Fruit fly (Drosophila melanogaster): ENCODE data around the gene dre4.
A peak's percentile ranks its signal among the peaks of the same experiment; 100 is the strongest.

dre4 gene

DNA sequence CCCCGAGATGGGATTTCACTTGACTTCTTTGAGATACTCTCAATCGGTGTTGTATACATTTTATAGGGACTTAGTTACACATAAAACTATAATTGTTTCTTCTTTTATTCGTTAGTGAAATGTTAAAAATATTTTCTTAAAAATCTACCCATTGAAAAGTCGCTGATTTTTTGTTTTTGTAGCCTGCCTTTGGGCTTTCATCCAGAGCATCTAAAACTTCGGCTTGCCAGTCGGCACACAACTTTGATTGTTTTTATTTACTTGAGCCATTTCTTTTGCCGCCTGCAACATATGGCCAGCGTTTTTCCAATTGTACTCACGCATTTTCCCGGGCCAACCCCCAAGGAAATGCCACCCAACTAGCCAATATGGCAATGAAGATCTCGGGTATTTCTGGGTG is 15.8 kb upstream of the dre4 start:
- TF ChIP-seq CG34367 (tag; optimal IDR thresholded peaks at IDR 0.05) = no peak
- no peak for TF ChIP-seq Ets98B (GFP tag; IDR thresholded peaks at IDR 0.05)
- TF ChIP-seq CG32121 (GFP tag; IDR thresholded peaks at IDR 0.05) = no peak
- no peak for TF ChIP-seq fd96Ca (GFP tag; IDR thresholded peaks at IDR 0.05)
- no peak for TF ChIP-seq CG4496 (GFP tag; IDR thresholded peaks at IDR 0.05)
- no peak for TF ChIP-seq EcR (GFP tag; optimal IDR thresholded peaks at IDR 0.05)
- no peak for TF ChIP-seq Pif1B (GFP tag; optimal IDR thresholded peaks at IDR 0.05)
- TF ChIP-seq CG15710 (tag; optimal IDR thresholded peaks at IDR 0.05) = no peak
- TF ChIP-seq CG10348 (GFP tag; IDR thresholded peaks at IDR 0.05) = no peak
- no peak for TF ChIP-seq D1 (tag; optimal IDR thresholded peaks at IDR 0.05)
- no peak for TF ChIP-seq CG9948 (tag; optimal IDR thresholded peaks at IDR 0.05)
- TF ChIP-seq CG8301 (tag; optimal IDR thresholded peaks at IDR 0.05) = no peak
- no peak for TF ChIP-seq Pif1A (GFP tag; optimal IDR thresholded peaks at IDR 0.05)
- TF ChIP-seq gl (tag; optimal IDR thresholded peaks at IDR 0.05) = no peak
- TF ChIP-seq CG13204 (GFP tag; optimal IDR thresholded peaks at IDR 0.05) = no peak
- no peak for TF ChIP-seq rn (GFP tag; IDR thresholded peaks at IDR 0.05)
- no peak for TF ChIP-seq CG17806 (tag; optimal IDR thresholded peaks at IDR 0.05)

DNA sequence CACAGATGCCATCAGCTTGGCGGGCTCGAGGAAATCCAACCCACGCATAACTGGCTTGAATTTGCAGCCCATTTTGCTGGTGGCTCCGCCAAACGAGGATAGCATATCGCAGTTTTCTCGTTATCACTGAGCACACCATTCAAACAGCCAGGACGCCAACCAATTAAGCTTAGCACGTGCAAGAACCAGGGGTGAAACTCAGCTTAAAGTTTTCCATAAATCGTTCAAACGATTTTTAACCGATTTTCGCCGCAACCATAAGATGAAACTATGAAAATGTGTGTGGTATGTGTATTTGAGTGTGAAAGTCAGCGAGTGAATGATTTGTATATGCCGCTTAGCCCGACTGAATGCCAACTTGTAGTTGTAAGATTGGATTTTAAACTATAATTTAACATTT is 14.8 kb upstream of the dre4 start:
- TF ChIP-seq CG15710 (tag; optimal IDR thresholded peaks at IDR 0.05) = no peak
- peak; percentile 25; the same call in 1 of the 3 replicates for TF ChIP-seq CG4496 (GFP tag; IDR thresholded peaks at IDR 0.05)
- TF ChIP-seq CG8301 (tag; optimal IDR thresholded peaks at IDR 0.05) = no peak

DNA sequence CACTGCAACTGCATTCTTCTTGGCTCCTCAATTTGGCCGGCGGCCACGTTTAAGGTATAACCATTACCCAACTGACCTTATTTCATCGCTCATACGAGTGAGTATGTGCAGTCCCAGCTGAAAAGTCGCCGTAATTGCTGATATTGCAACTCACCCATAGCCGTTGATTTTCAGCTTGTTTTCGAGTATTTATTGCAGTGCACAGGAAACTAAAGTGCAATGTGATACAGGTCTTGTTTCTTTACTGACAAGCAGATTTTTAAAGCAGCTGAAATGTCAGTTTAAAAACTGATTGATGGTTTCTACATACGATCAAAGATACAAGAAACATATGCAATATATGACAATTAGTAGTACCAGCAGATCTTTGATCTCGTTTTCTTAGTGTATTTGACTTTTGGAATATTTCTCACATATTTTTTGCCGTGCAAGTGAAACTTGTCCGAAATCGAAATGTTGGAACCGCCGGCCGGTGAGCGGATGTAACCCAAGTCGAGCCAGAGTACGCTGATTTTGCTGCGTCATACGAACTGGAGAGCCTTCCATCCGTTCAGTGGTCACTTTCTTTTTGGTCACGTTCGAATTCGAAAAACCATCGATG is 11.9 kb upstream of the dre4 start:
- TF ChIP-seq CG9948 (tag; optimal IDR thresholded peaks at IDR 0.05) = no peak
- TF ChIP-seq CG34367 (tag; optimal IDR thresholded peaks at IDR 0.05) = no peak
- TF ChIP-seq CG15710 (tag; optimal IDR thresholded peaks at IDR 0.05) = no peak
- TF ChIP-seq CG14655 (GFP tag; optimal IDR thresholded peaks at IDR 0.05) = no peak
- TF ChIP-seq CG8301 (tag; optimal IDR thresholded peaks at IDR 0.05) = no peak
- no peak for TF ChIP-seq Snoo (tag; optimal IDR thresholded peaks at IDR 0.05)
- no peak for TF ChIP-seq rn (GFP tag; IDR thresholded peaks at IDR 0.05)
- TF ChIP-seq CG17806 (tag; optimal IDR thresholded peaks at IDR 0.05) = no peak
- TF ChIP-seq D1 (tag; optimal IDR thresholded peaks at IDR 0.05) = no peak
- no peak for TF ChIP-seq Ets98B (GFP tag; IDR thresholded peaks at IDR 0.05)
- TF ChIP-seq Pif1B (GFP tag; optimal IDR thresholded peaks at IDR 0.05) = no peak
- TF ChIP-seq CG10348 (GFP tag; IDR thresholded peaks at IDR 0.05) = no peak
- TF ChIP-seq fd96Ca (GFP tag; IDR thresholded peaks at IDR 0.05) = no peak
- TF ChIP-seq gl (tag; optimal IDR thresholded peaks at IDR 0.05) = no peak
- TF ChIP-seq Pif1A (GFP tag; optimal IDR thresholded peaks at IDR 0.05) = no peak
- no peak for TF ChIP-seq CG4496 (GFP tag; IDR thresholded peaks at IDR 0.05)
- no peak for TF ChIP-seq CG8159 (tag; optimal IDR thresholded peaks at IDR 0.05)

DNA sequence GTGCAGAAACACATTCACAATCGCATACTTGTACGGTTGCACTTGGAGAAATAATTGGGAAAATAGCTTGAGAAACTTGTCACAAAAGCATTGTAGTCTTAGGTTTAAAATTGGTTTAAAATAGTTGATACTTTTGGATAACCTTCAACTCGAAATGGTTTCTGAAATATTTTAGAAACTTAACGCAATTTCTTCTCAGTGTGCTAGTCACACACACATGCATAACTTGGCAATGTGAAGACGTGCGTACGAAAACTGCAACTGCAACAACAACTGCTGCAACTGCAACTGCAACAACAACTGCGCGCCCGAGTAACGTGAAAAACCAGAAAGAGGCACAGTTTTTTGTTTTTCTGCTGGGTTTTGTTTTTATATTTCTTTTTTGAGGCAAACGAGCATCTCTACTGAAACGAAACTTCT is 10.0 kb upstream of the dre4 start:
- TF ChIP-seq Ets98B (GFP tag; IDR thresholded peaks at IDR 0.05) (peak; percentile 99), CG17806 (tag; optimal IDR thresholded peaks at IDR 0.05) (peak; percentile 98), CG15710 (tag; optimal IDR thresholded peaks at IDR 0.05) (peak; percentile 97), CG8301 (tag; optimal IDR thresholded peaks at IDR 0.05) (peak; percentile 99), EcR (GFP tag; optimal IDR thresholded peaks at IDR 0.05) (no peak), Pif1A (GFP tag; optimal IDR thresholded peaks at IDR 0.05) (peak; percentile 98), CG34367 (tag; optimal IDR thresholded peaks at IDR 0.05) (peak; percentile 98), rn (GFP tag; IDR thresholded peaks at IDR 0.05) (peak; percentile 97), fd96Ca (GFP tag; IDR thresholded peaks at IDR 0.05) (peak; percentile 98), CG9948 (tag; optimal IDR thresholded peaks at IDR 0.05) (peak; percentile 96), CG14655 (GFP tag; optimal IDR thresholded peaks at IDR 0.05) (peak; percentile 99), CG12605 (GFP tag; IDR thresholded peaks at IDR 0.05) (peak; percentile 97), CG10348 (GFP tag; IDR thresholded peaks at IDR 0.05) (peak; percentile 92), CG4496 (GFP tag; IDR thresholded peaks at IDR 0.05) (peak; percentile 99), CG13204 (GFP tag; optimal IDR thresholded peaks at IDR 0.05) (peak; percentile 91), Snoo (tag; optimal IDR thresholded peaks at IDR 0.05) (peak; percentile 92), CG8159 (tag; optimal IDR thresholded peaks at IDR 0.05) (peak; percentile 98), CG32121 (GFP tag; IDR thresholded peaks at IDR 0.05) (peak; percentile 99), gl (tag; optimal IDR thresholded peaks at IDR 0.05) (peak; percentile 95), Pif1B (GFP tag; optimal IDR thresholded peaks at IDR 0.05) (peak; percentile 97), D1 (tag; optimal IDR thresholded peaks at IDR 0.05) (peak; percentile 90)

DNA sequence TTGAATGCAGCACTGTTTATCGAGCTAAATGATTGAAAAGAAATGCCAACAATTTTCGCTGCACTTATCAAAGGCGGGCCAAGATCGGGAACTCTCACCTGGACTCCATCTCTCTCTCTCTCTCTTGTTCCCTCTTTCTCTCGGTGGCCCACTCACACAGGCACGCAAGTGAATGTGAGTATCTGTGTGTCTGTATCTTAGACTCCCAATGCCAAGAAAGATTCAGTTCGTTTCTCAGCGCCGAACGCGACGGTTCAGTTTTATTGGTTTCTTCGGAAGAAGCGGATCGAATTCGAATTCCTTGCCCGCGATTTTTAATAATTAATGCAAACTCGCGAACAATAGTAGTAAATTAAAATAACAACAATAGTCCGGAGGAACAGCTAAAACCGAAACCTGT is 9.3 kb upstream of the dre4 start, which contains the start of gene Tmhs:
Gene Tmhs, plus strand, starts transcription at position 222 of the 400 bp plus-strand sequence.
- TF ChIP-seq CG17806 (tag; optimal IDR thresholded peaks at IDR 0.05) (no peak), CG13204 (GFP tag; optimal IDR thresholded peaks at IDR 0.05) (no peak), Ets98B (GFP tag; IDR thresholded peaks at IDR 0.05) (peak; percentile 19; the same call in 1 of the 2 replicates)

DNA sequence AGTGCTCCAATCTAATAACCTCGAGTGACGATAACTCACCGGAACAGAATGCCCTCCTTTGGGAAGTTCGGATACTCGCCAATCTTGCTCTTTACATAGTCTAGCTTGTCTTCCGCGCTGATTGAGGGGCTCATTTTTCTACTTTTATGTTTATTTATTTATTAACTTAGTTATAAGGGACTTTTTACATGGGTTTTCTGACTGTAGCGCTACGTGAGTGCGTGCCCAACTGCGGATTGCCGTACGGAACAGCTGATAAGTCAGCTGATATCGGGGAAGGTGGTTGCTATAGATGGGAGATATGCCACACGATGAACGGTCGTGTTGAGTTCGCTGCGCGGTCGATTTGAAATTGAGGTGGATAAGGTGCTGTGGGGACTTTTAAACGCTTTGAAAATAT is 8.5 kb upstream of the dre4 start, which contains the start of gene Aprt:
Gene Aprt, minus strand, starts transcription at position 368 of the 400 bp plus-strand sequence.
- TF ChIP-seq CG8159 (tag; optimal IDR thresholded peaks at IDR 0.05) (no peak), Ets98B (GFP tag; IDR thresholded peaks at IDR 0.05) (no peak), CG32121 (GFP tag; IDR thresholded peaks at IDR 0.05) (no peak), Pif1B (GFP tag; optimal IDR thresholded peaks at IDR 0.05) (peak; percentile 8), CG12605 (GFP tag; IDR thresholded peaks at IDR 0.05) (no peak), CG15710 (tag; optimal IDR thresholded peaks at IDR 0.05) (no peak), CG14655 (GFP tag; optimal IDR thresholded peaks at IDR 0.05) (no peak), EcR (GFP tag; optimal IDR thresholded peaks at IDR 0.05) (peak; percentile 2), CG8301 (tag; optimal IDR thresholded peaks at IDR 0.05) (no peak), Snoo (tag; optimal IDR thresholded peaks at IDR 0.05) (no peak), fd96Ca (GFP tag; IDR thresholded peaks at IDR 0.05) (no peak), CG34367 (tag; optimal IDR thresholded peaks at IDR 0.05) (no peak), CG4496 (GFP tag; IDR thresholded peaks at IDR 0.05) (no peak), D1 (tag; optimal IDR thresholded peaks at IDR 0.05) (no peak), gl (tag; optimal IDR thresholded peaks at IDR 0.05) (no peak), Pif1A (GFP tag; optimal IDR thresholded peaks at IDR 0.05) (no peak)
